Fruit fly (Drosophila melanogaster) whole organism, prepupa: ENCODE measurements around the gene CG4598.
A peak's percentile ranks its signal among the peaks of the same experiment; 100 is the strongest.

Experiments used
- Blimp-1 ChIP-seq: fragments of 200-800 bp; sonication (Bioruptor generic); optimal IDR thresholded peaks from 3 replicates; lab custom pipeline; 2017; ENCODE audit warnings: missing biosample characterization, missing genetic modification characterization, mild to moderate bottlenecking, moderate library complexity, missing genetic modification reagents
- CG10631 ChIP-seq: fragments of 200-800 bp; sonication (Bioruptor generic); optimal IDR thresholded peaks from 2 replicates; lab custom pipeline; 2016; ENCODE audit warnings: missing biosample characterization, missing genetic modification characterization
- CG10669 ChIP-seq: fragments of 200-800 bp; sonication (Bioruptor generic); optimal IDR thresholded peaks from 3 replicates; lab custom pipeline; 2018; ENCODE audit warnings: missing biosample characterization, mild to moderate bottlenecking, missing genetic modification characterization, moderate library complexity
- CG11294 ChIP-seq: fragments of 200-800 bp; sonication (Bioruptor generic); IDR thresholded peaks from 2 replicates; pipeline ENCODE4 v1.3.6; 2022; ENCODE audit warnings: missing biosample characterization, missing genetic modification characterization
- CG11762 ChIP-seq: fragments of 200-800 bp; sonication (Bioruptor generic); optimal IDR thresholded peaks from 3 replicates; lab custom pipeline; 2016; ENCODE audit warnings: missing biosample characterization, missing genetic modification characterization; ENCODE audit not compliant: insufficient read depth
- CG11902 ChIP-seq: fragments of 200-800 bp; sonication (Bioruptor generic); optimal IDR thresholded peaks from 3 replicates; lab custom pipeline; 2016; ENCODE audit warnings: missing biosample characterization, missing genetic modification characterization
- CG15336 ChIP-seq: fragments of 200-800 bp; sonication (Bioruptor generic); IDR thresholded peaks from 2 replicates; pipeline ENCODE4 v1.3.6; 2022; ENCODE audit warnings: missing biosample characterization, missing genetic modification characterization
- CG1621 ChIP-seq: fragments of 200-800 bp; sonication (Bioruptor generic); optimal IDR thresholded peaks from 3 replicates; lab custom pipeline; 2018; ENCODE audit warnings: missing biosample characterization, mild to moderate bottlenecking, missing genetic modification characterization
- CG16779 ChIP-seq: fragments of 200-800 bp; sonication (Bioruptor generic); optimal IDR thresholded peaks from 3 replicates; lab custom pipeline; 2017; ENCODE audit warnings: missing biosample characterization, mild to moderate bottlenecking, missing genetic modification characterization
- CG31627 ChIP-seq: fragments of 200-800 bp; sonication (Bioruptor generic); optimal IDR thresholded peaks from 3 replicates; lab custom pipeline; 2016; ENCODE audit warnings: missing biosample characterization, missing genetic modification characterization
- CG34406 ChIP-seq: fragments of 200-800 bp; sonication (Bioruptor generic); optimal IDR thresholded peaks from 3 replicates; lab custom pipeline; 2016; ENCODE audit warnings: missing biosample characterization, missing genetic modification characterization
- CG3919 ChIP-seq: fragments of 200-800 bp; sonication (Bioruptor generic); optimal IDR thresholded peaks from 3 replicates; lab custom pipeline; 2016; ENCODE audit warnings: missing biosample characterization, missing genetic modification characterization
- CG4318 ChIP-seq: fragments of 200-800 bp; sonication (Bioruptor generic); optimal IDR thresholded peaks from 3 replicates; lab custom pipeline; 2017; ENCODE audit warnings: missing biosample characterization, mild to moderate bottlenecking, missing genetic modification characterization
- CG6163 ChIP-seq: fragments of 200-800 bp; sonication (Bioruptor generic); IDR thresholded peaks from 3 replicates; pipeline ENCODE4 v1.3.6; 2022; ENCODE audit warnings: missing biosample characterization, missing genetic modification characterization
- CG6808 ChIP-seq: fragments of 200-800 bp; sonication (Bioruptor generic); optimal IDR thresholded peaks from 3 replicates; lab custom pipeline; 2017; ENCODE audit warnings: missing biosample characterization, missing genetic modification characterization, mild to moderate bottlenecking, moderate library complexity, missing genetic modification reagents
- CG6854 ChIP-seq: fragments of 200-800 bp; sonication (Bioruptor generic); optimal IDR thresholded peaks from 2 replicates; lab custom pipeline; 2017; ENCODE audit warnings: missing biosample characterization, mild to moderate bottlenecking, missing genetic modification characterization
- CG7368 ChIP-seq: fragments of 200-800 bp; sonication (Bioruptor generic); optimal IDR thresholded peaks from 3 replicates; lab custom pipeline; 2016; ENCODE audit warnings: missing biosample characterization, missing genetic modification characterization
- CG8119 ChIP-seq: fragments of 200-800 bp; sonication (Bioruptor generic); IDR thresholded peaks from 3 replicates; pipeline ENCODE4 v1.3.6; 2022; ENCODE audit warnings: missing biosample characterization, missing genetic modification characterization
- CG8632 ChIP-seq: fragments of 200-800 bp; sonication (Bioruptor generic); optimal IDR thresholded peaks from 3 replicates; lab custom pipeline; 2016; ENCODE audit warnings: missing biosample characterization, missing genetic modification characterization
- CG9139 ChIP-seq: fragments of 200-800 bp; sonication (Bioruptor generic); optimal IDR thresholded peaks from 3 replicates; lab custom pipeline; 2017; ENCODE audit warnings: missing biosample characterization, mild to moderate bottlenecking, missing genetic modification characterization
- Eip75B ChIP-seq: fragments of 200-800 bp; sonication (Bioruptor generic); optimal IDR thresholded peaks from 3 replicates; lab custom pipeline; 2016; ENCODE audit warnings: missing biosample characterization, missing genetic modification characterization
- Eip93F ChIP-seq: fragments of 200-800 bp; sonication (Bioruptor generic); optimal IDR thresholded peaks from 2 replicates; lab custom pipeline; 2016; ENCODE audit warnings: missing biosample characterization, mild to moderate bottlenecking, missing genetic modification characterization
- Ets21C ChIP-seq: fragments of 200-800 bp; sonication (Bioruptor generic); optimal IDR thresholded peaks from 3 replicates; lab custom pipeline; 2016; ENCODE audit warnings: missing biosample characterization, missing genetic modification characterization
- Gug ChIP-seq: fragments of 200-800 bp; sonication (Bioruptor generic); IDR thresholded peaks from 2 replicates; pipeline ENCODE4 v1.3.6; 2022; ENCODE audit warnings: missing biosample characterization, missing genetic modification characterization
- Hr38 ChIP-seq: sonication (Bioruptor generic); optimal IDR thresholded peaks from 2 replicates; lab custom pipeline; 2016; ENCODE audit warnings: missing biosample characterization, missing genetic modification characterization
- Hr39 ChIP-seq: fragments of 200-800 bp; sonication (Bioruptor generic); optimal IDR thresholded peaks from 2 replicates; lab custom pipeline; 2016; ENCODE audit warnings: missing biosample characterization, missing genetic modification characterization
- Met ChIP-seq: fragments of 200-800 bp; sonication (Bioruptor generic); optimal IDR thresholded peaks from 3 replicates; lab custom pipeline; 2016; ENCODE audit warnings: missing biosample characterization, missing genetic modification characterization
- OdsH ChIP-seq: fragments of 200-800 bp; sonication (Bioruptor generic); optimal IDR thresholded peaks from 3 replicates; lab custom pipeline; 2016; ENCODE audit warnings: missing biosample characterization, missing genetic modification characterization
- Sox14 ChIP-seq: fragments of 200-800 bp; sonication (Bioruptor generic); optimal IDR thresholded peaks from 3 replicates; lab custom pipeline; 2016; ENCODE audit warnings: missing biosample characterization, missing genetic modification characterization
- Sox15 ChIP-seq: fragments of 200-800 bp; sonication (Bioruptor generic); optimal IDR thresholded peaks from 3 replicates; lab custom pipeline; 2016; ENCODE audit warnings: missing biosample characterization, missing genetic modification characterization
- acj6 ChIP-seq: fragments of 200-800 bp; sonication (Bioruptor generic); optimal IDR thresholded peaks from 3 replicates; lab custom pipeline; 2016; ENCODE audit warnings: missing biosample characterization, missing genetic modification characterization
- dac ChIP-seq: fragments of 200-800 bp; sonication (Bioruptor generic); optimal IDR thresholded peaks from 2 replicates; lab custom pipeline; 2017; ENCODE audit warnings: missing biosample characterization, mild to moderate bottlenecking, missing genetic modification characterization
- dsx ChIP-seq: fragments of 200-800 bp; optimal IDR thresholded peaks from 3 replicates; lab custom pipeline; 2019; ENCODE audit warnings: missing biosample characterization, mild to moderate bottlenecking, missing genetic modification characterization, moderate library complexity; ENCODE audit not compliant: poor library complexity, severe bottlenecking
- eg ChIP-seq: fragments of 200-800 bp; sonication (Bioruptor generic); IDR thresholded peaks from 3 replicates; pipeline ENCODE4 v1.3.6; 2022; ENCODE audit warnings: missing biosample characterization, missing genetic modification characterization
- esn ChIP-seq: fragments of 200-800 bp; sonication (Bioruptor generic); optimal IDR thresholded peaks from 2 replicates; lab custom pipeline; 2016; ENCODE audit warnings: missing biosample characterization, mild to moderate bottlenecking, missing genetic modification characterization, moderate library complexity
- fd59A ChIP-seq: fragments of 200-800 bp; sonication (Bioruptor generic); optimal IDR thresholded peaks from 2 replicates; lab custom pipeline; 2017; ENCODE audit warnings: missing biosample characterization, mild to moderate bottlenecking, missing genetic modification characterization, missing genetic modification reagents
- fkh ChIP-seq: fragments of 200-800 bp; sonication (Bioruptor generic); optimal IDR thresholded peaks from 3 replicates; lab custom pipeline; 2017; ENCODE audit warnings: missing biosample characterization, mild to moderate bottlenecking, missing genetic modification characterization, moderate library complexity
- lz ChIP-seq: fragments of 200-800 bp; sonication (Bioruptor generic); optimal IDR thresholded peaks from 3 replicates; lab custom pipeline; 2016; ENCODE audit warnings: missing biosample characterization, missing genetic modification characterization
- net ChIP-seq: fragments of 200-800 bp; sonication (Bioruptor generic); optimal IDR thresholded peaks from 3 replicates; lab custom pipeline; 2016; ENCODE audit warnings: missing biosample characterization, missing genetic modification characterization
- pdm3 ChIP-seq: fragments of 200-800 bp; sonication (Bioruptor generic); optimal IDR thresholded peaks from 3 replicates; lab custom pipeline; 2016; ENCODE audit warnings: missing biosample characterization, missing genetic modification characterization
- salr ChIP-seq, 2 experiments: fragments of 200-800 bp; sonication (Bioruptor generic); optimal IDR thresholded peaks; 3 replicates each; lab custom pipeline; 2016 to 2018; ENCODE audit warnings: missing biosample characterization in 2 of 2, missing genetic modification characterization in 2 of 2, mild to moderate bottlenecking in 1 of 2
- ss ChIP-seq, 2 experiments: fragments of 200-800 bp; sonication (Bioruptor generic); optimal IDR thresholded peaks; 2 replicates in 1 of 2; 3 replicates in 1 of 2; lab custom pipeline; 2017 to 2018; ENCODE audit warnings: mild to moderate bottlenecking in 2 of 2, missing biosample characterization in 2 of 2, missing genetic modification characterization in 2 of 2, moderate library complexity in 1 of 2
- svp ChIP-seq: fragments of 200-800 bp; sonication (Bioruptor generic); peaks from one replicate; lab custom pipeline; 2016; ENCODE audit warnings: missing biosample characterization, missing genetic modification characterization

CG4598 gene

dm6 chr2L:9945086-9945485 is 26.7 kb downstream of the CG4598 start (continued):
- TF ChIP-seq CG11902 (GFP tag; lab: Kevin White, UChicago): no peak
- peak; percentile 22 for TF ChIP-seq CG10669
- TF ChIP-seq net: no peak
- peak; percentile 33 for TF ChIP-seq CG6854 (GFP tag; lab: Kevin White, UChicago)
- TF ChIP-seq dac (GFP tag; lab: Kevin White, UChicago): no peak
- TF ChIP-seq CG6808 (GFP tag; lab: Kevin White, UChicago): peak; percentile 42
- no peak for TF ChIP-seq Sox15 (GFP tag; lab: Kevin White, UChicago)
- no peak for TF ChIP-seq Sox14
- no peak for TF ChIP-seq Eip93F (GFP tag; lab: Kevin White, UChicago)
- no peak for TF ChIP-seq Hr38 (GFP tag; lab: Kevin White, UChicago)
- TF ChIP-seq esn (GFP tag; lab: Kevin White, UChicago): peak; percentile 2
- TF ChIP-seq CG11762 (GFP tag; lab: Kevin White, UChicago): no peak
- TF ChIP-seq CG3919 (GFP tag; lab: Kevin White, UChicago): no peak
- peak; percentile 3 for TF ChIP-seq dsx (GFP tag; lab: Kevin White, UChicago)
- no peak for TF ChIP-seq acj6
- no peak for TF ChIP-seq CG7368
- no peak for TF ChIP-seq Blimp-1 (GFP tag; lab: Kevin White, UChicago)
- no peak for TF ChIP-seq CG34406
- TF ChIP-seq, all 60 proteins: peak for 12

DNA sequence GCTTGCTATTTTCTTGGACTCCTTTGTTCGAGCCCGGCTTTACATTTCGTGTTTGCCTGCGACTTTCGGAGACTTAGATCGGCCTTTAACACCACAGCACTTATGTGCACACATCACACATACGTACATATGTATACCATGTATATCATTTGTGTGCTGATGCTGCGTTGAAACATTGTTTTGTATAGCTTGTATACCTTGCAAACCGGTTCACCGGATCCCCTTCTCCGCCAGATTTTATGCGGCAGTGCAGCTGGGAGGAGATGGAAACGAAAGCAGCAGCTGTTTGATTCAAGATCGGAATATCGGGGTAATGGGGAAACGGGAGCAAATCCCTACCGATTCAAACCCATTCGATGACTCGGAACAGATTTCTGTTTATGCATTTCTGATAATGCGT is 27.6 kb downstream of the CG4598 start:
- no peak for TF ChIP-seq Met (GFP tag; lab: Kevin White, UChicago)
- no peak for TF ChIP-seq OdsH (GFP tag; lab: Kevin White, UChicago)
- no peak for TF ChIP-seq fd59A
- TF ChIP-seq CG6163 (GFP tag; lab: Robert Waterston, UW): 0 out of 3 replicates have a peak, but pooled peaks have one; percentile 31
- TF ChIP-seq CG10631 (GFP tag; lab: Kevin White, UChicago): no peak
- TF ChIP-seq pdm3 (GFP tag; lab: Kevin White, UChicago): no peak
- TF ChIP-seq CG3919 (GFP tag; lab: Kevin White, UChicago): no peak
- peak; percentile 8 for TF ChIP-seq CG1621 (tag; lab: Kevin White, UChicago)
- no peak for TF ChIP-seq CG16779 (tag; lab: Kevin White, UChicago)
- no peak for TF ChIP-seq esn (GFP tag; lab: Kevin White, UChicago)
- TF ChIP-seq dsx (GFP tag; lab: Kevin White, UChicago): peak; percentile 95
- TF ChIP-seq Eip75B (GFP tag; lab: Kevin White, UChicago): no peak
- TF ChIP-seq svp (GFP tag; lab: Kevin White, UChicago): no peak
- no peak for TF ChIP-seq Ets21C
- TF ChIP-seq CG6854 (GFP tag; lab: Kevin White, UChicago): peak; percentile 8
- no peak for TF ChIP-seq Gug (GFP tag; lab: Robert Waterston, UW)
- no peak for TF ChIP-seq salr (GFP tag; optimal IDR thresholded peaks at IDR 0.05; lab: Kevin White, UChicago)
- TF ChIP-seq Hr39: no peak
- TF ChIP-seq CG6808 (GFP tag; lab: Kevin White, UChicago): no peak
- peak; percentile 27 for TF ChIP-seq fkh (GFP tag; lab: Kevin White, UChicago)
- TF ChIP-seq dac (GFP tag; lab: Kevin White, UChicago): no peak
- TF ChIP-seq CG4318 (GFP tag; lab: Kevin White, UChicago): no peak
- TF ChIP-seq CG11902 (GFP tag; lab: Kevin White, UChicago): no peak
- no peak for TF ChIP-seq ss (GFP tag; optimal IDR thresholded peaks at IDR 0.05; lab: Kevin White, UChicago)
- no peak for TF ChIP-seq CG34406
- no peak for TF ChIP-seq Hr38 (GFP tag; lab: Kevin White, UChicago)
- TF ChIP-seq CG10669: no peak
- no peak for TF ChIP-seq CG11762 (GFP tag; lab: Kevin White, UChicago)

DNA sequence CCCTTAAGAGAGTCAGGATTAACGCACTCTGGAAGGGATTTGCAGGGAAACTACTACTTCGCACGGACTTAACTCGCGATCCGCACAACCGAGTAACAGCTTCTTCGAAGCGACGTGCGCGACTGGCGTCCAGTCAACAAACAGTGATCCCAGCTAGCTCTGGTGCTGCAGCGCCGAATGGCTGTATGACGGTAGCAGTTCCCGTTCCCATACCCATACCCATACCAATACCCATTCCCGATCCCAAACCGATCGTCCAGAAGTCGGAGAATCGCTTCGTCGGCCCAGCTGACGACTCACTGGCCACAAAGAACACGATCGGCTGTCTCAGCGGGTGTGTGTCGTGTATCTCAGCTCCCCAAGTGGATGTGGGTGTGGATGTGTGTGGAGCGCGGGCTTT is 28.8 kb downstream of the CG4598 start, which contains the start of gene CG5853:
CG5853 (minus strand) TSS at position 384 of the 400 bp plus-strand sequence.
- TF ChIP-seq CG15336 (peak; percentile 48; the same call in 1 of the 2 replicates), Hr38 (GFP tag; lab: Kevin White, UChicago) (no peak), CG16779 (tag; lab: Kevin White, UChicago) (peak; percentile 65), dsx (GFP tag; lab: Kevin White, UChicago) (peak; percentile 63), CG11294 (GFP tag; lab: Robert Waterston, UW) (no peak), esn (GFP tag; lab: Kevin White, UChicago) (peak; percentile 5), CG1621 (tag; lab: Kevin White, UChicago) (peak; percentile 64), CG3919 (GFP tag; lab: Kevin White, UChicago) (peak; percentile 46), CG8632 (GFP tag; lab: Kevin White, UChicago) (peak; percentile 16), Blimp-1 (GFP tag; lab: Kevin White, UChicago) (no peak), CG8119 (peak; percentile 16; the same call in 1 of the 3 replicates), Hr39 (no peak), fkh (GFP tag; lab: Kevin White, UChicago) (peak; percentile 18), svp (GFP tag; lab: Kevin White, UChicago) (peak; percentile 89), Ets21C (no peak), CG10631 (GFP tag; lab: Kevin White, UChicago) (no peak), eg (GFP tag; lab: Robert Waterston, UW) (peak; percentile 68; the same call in 2 of the 3 replicates), lz (GFP tag; lab: Kevin White, UChicago) (no peak), CG6854 (GFP tag; lab: Kevin White, UChicago) (peak; percentile 82), CG9139 (peak; percentile 67), CG31627 (no peak), Met (GFP tag; lab: Kevin White, UChicago) (peak; percentile 35), Sox14 (peak; percentile 76), CG7368 (peak; percentile 26), Sox15 (GFP tag; lab: Kevin White, UChicago) (no peak), OdsH (GFP tag; lab: Kevin White, UChicago) (no peak), dac (GFP tag; lab: Kevin White, UChicago) (no peak)
